Worm (Caenorhabditis elegans): ENCODE data around the gene ZK669.2.

- TF ChIP-seq nhr-76 (tag; optimal IDR thresholded peaks at IDR 0.05): no peak
- no peak for TF ChIP-seq unc-62 (GFP tag; optimal IDR thresholded peaks at IDR 0.05)
These were observed 17.6 kb upstream of the ZK669.2 start for ce11 chrII:7955548-7955947.

Measured in whole organism, mixed stage, embryonic.